Worm (Caenorhabditis elegans) whole organism, late embryonic: Measurements from ENCODE around the gene sri-54.

Source experiments
- K09A11.1 ChIP-seq: sonication (generic microtip); optimal IDR thresholded peaks from 2 replicates; lab custom pipeline; 2017; ENCODE audit warnings: antibody characterized with exemption, mild to moderate bottlenecking, missing genetic modification characterization, missing compliant biosample characterization; ENCODE audit not compliant: insufficient read depth
- T23F11.4 ChIP-seq: fragments of 200-800 bp; sonication (Bioruptor generic); optimal IDR thresholded peaks from 2 replicates; lab custom pipeline; 2018; ENCODE audit warnings: mild to moderate bottlenecking, missing genetic modification characterization, missing compliant biosample characterization
- ahr-1 ChIP-seq: sonication (generic microtip); optimal IDR thresholded peaks from 2 replicates; lab custom pipeline; 2016; ENCODE audit warnings: missing genetic modification characterization, missing compliant biosample characterization
- ceh-19 ChIP-seq: fragments of 200-800 bp; sonication (Bioruptor generic); optimal IDR thresholded peaks from 2 replicates; lab custom pipeline; 2018; ENCODE audit warnings: mild to moderate bottlenecking, missing genetic modification characterization, missing compliant biosample characterization
- ceh-22 ChIP-seq: sonication (generic microtip); optimal IDR thresholded peaks from 2 replicates; lab custom pipeline; 2017; ENCODE audit warnings: missing biosample characterization, missing genetic modification characterization
- ceh-31 ChIP-seq: sonication (generic microtip); optimal IDR thresholded peaks from 2 replicates; lab custom pipeline; 2016; ENCODE audit warnings: missing genetic modification characterization, missing compliant biosample characterization
- ceh-9 ChIP-seq: sonication (generic microtip); optimal IDR thresholded peaks from 2 replicates; lab custom pipeline; 2016; ENCODE audit warnings: mild to moderate bottlenecking, missing genetic modification characterization, inconsistent platforms, missing compliant biosample characterization
- dve-1 ChIP-seq: sonication (generic microtip); optimal IDR thresholded peaks from 2 replicates; lab custom pipeline; 2017; ENCODE audit warnings: antibody characterized with exemption, mild to moderate bottlenecking, missing genetic modification characterization, missing compliant biosample characterization
- elt-4 ChIP-seq: sonication (generic microtip); optimal IDR thresholded peaks from 2 replicates; lab custom pipeline; 2016; ENCODE audit warnings: missing genetic modification characterization, missing compliant biosample characterization
- ets-4 ChIP-seq: sonication (generic microtip); optimal IDR thresholded peaks from 2 replicates; lab custom pipeline; 2016; ENCODE audit warnings: missing genetic modification characterization, missing compliant biosample characterization
- eyg-1 ChIP-seq: sonication (generic microtip); optimal IDR thresholded peaks from 2 replicates; lab custom pipeline; 2016; ENCODE audit warnings: missing genotype, missing genetic modification characterization, missing compliant biosample characterization
- fkh-10 ChIP-seq: fragments of 150-350 bp; optimal IDR thresholded peaks from 2 replicates; lab custom pipeline; 2014; ENCODE audit warnings: missing biosample characterization, missing genetic modification reagents, missing genetic modification characterization
- gmeb-2 ChIP-seq: sonication (generic microtip); optimal IDR thresholded peaks from 2 replicates; lab custom pipeline; 2016; ENCODE audit warnings: missing genetic modification characterization, inconsistent platforms, missing compliant biosample characterization
- hlh-6 ChIP-seq: sonication (generic microtip); optimal IDR thresholded peaks from 2 replicates; lab custom pipeline; 2016; ENCODE audit warnings: missing genotype, missing genetic modification characterization, missing compliant biosample characterization
- hlh-8 ChIP-seq: sonication (generic microtip); optimal IDR thresholded peaks from 2 replicates; lab custom pipeline; 2016; ENCODE audit warnings: missing genotype, missing genetic modification characterization, missing compliant biosample characterization
- lim-6 ChIP-seq: sonication (generic microtip); optimal IDR thresholded peaks from 2 replicates; lab custom pipeline; 2016; ENCODE audit warnings: missing genetic modification characterization, missing compliant biosample characterization
- lin-11 ChIP-seq: fragments of 200-800 bp; sonication (Bioruptor generic); optimal IDR thresholded peaks from 2 replicates; lab custom pipeline; 2018; ENCODE audit warnings: mild to moderate bottlenecking, missing genetic modification characterization, missing compliant biosample characterization
- madf-2 ChIP-seq: sonication (generic microtip); optimal IDR thresholded peaks from 2 replicates; lab custom pipeline; 2017; ENCODE audit warnings: missing genetic modification characterization, missing compliant biosample characterization
- mec-3 ChIP-seq: sonication (generic microtip); optimal IDR thresholded peaks from 2 replicates; lab custom pipeline; 2016; ENCODE audit warnings: borderline replicate concordance, missing genetic modification characterization, missing compliant biosample characterization
- nhr-232 ChIP-seq: sonication (generic microtip); optimal IDR thresholded peaks from 2 replicates; lab custom pipeline; 2016; ENCODE audit warnings: missing genetic modification characterization, missing compliant biosample characterization
- npax-4 ChIP-seq: sonication (generic microtip); optimal IDR thresholded peaks from 2 replicates; lab custom pipeline; 2016; ENCODE audit warnings: missing genetic modification characterization, missing compliant biosample characterization
- pag-3 ChIP-seq: sonication (generic microtip); optimal IDR thresholded peaks from 2 replicates; lab custom pipeline; 2016; ENCODE audit warnings: missing compliant biosample characterization, missing genetic modification characterization, borderline replicate concordance
- pax-1 ChIP-seq: fragments of 150-350 bp; optimal IDR thresholded peaks from 2 replicates; lab custom pipeline; 2014; ENCODE audit warnings: missing biosample characterization, missing genetic modification characterization
- pha-4 ChIP-seq: fragments of 150-350 bp; optimal IDR thresholded peaks from 2 replicates; lab custom pipeline; 2018; ENCODE audit warnings: missing biosample characterization, missing genetic modification reagents, missing genetic modification characterization
- pros-1 ChIP-seq: fragments of 150-350 bp; optimal IDR thresholded peaks from 2 replicates; lab custom pipeline; 2014; ENCODE audit warnings: missing biosample characterization, missing genetic modification reagents, missing genetic modification characterization
- sdc-2 ChIP-seq: sonication (generic microtip); optimal IDR thresholded peaks from 2 replicates; lab custom pipeline; 2016; ENCODE audit warnings: missing genotype, missing genetic modification characterization, missing compliant biosample characterization
- sox-2 ChIP-seq: fragments of 200-800 bp; sonication (Bioruptor generic); IDR thresholded peaks from 2 replicates; pipeline ENCODE4 v1.3.6; 2022; ENCODE audit warnings: missing genetic modification reagents, missing genetic modification characterization, missing compliant biosample characterization
- tbx-7 ChIP-seq: sonication (generic microtip); optimal IDR thresholded peaks from 2 replicates; lab custom pipeline; 2016; ENCODE audit warnings: missing genotype, missing genetic modification characterization, missing compliant biosample characterization
- ttx-3 ChIP-seq: sonication (generic microtip); optimal IDR thresholded peaks from 2 replicates; lab custom pipeline; 2016; ENCODE audit warnings: missing genetic modification reagents, missing genetic modification characterization, missing compliant biosample characterization
- unc-42 ChIP-seq: sonication (generic microtip); optimal IDR thresholded peaks from 2 replicates; lab custom pipeline; 2016; ENCODE audit warnings: missing genotype, missing genetic modification characterization, missing compliant biosample characterization
- unc-55 ChIP-seq: sonication (generic microtip); optimal IDR thresholded peaks from 2 replicates; lab custom pipeline; 2017; ENCODE audit warnings: missing biosample characterization, missing genetic modification reagents, missing genetic modification characterization
- ztf-16 ChIP-seq: sonication (generic microtip); optimal IDR thresholded peaks from 2 replicates; lab custom pipeline; 2017; ENCODE audit warnings: missing genetic modification characterization, missing compliant biosample characterization

sri-54 gene

DNA sequence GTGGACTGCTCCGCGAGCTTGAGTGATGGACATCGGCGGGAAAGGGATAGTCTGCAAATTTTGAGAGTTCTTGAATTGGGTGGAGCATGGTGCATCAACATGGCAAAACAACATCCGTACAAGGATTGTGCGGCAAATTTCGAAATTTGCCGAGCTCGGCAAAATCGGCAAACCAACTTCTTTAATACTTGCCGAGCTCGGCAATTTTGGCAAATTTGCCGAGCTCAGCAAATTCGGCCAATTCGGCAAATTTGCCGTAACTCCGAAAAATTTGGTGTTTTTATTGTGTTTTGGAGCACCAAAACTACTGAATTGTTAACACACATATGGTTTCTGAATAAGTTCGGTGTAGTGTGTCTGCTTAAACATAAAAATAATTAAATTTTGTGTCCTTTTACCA lies 32.4 kb upstream of the sri-54 start, which contains the start of gene fbxc-55:
TSS of gene fbxc-55 (minus strand) at position 101 of the 400 bp plus-strand sequence.
- TF ChIP-seq hlh-8 = no peak
- no peak for TF ChIP-seq eyg-1 (tag; lab: Kevin White, UChicago)
- TF ChIP-seq dve-1 (tag; lab: Kevin White, UChicago) = no peak
- no peak for TF ChIP-seq hlh-6 (tag; lab: Kevin White, UChicago)
- no peak for TF ChIP-seq unc-55
- TF ChIP-seq ceh-31 (tag; lab: Kevin White, UChicago) = no peak
- TF ChIP-seq ceh-19 (GFP tag; lab: Kevin White, UChicago) = no peak
- no peak for TF ChIP-seq elt-4
- TF ChIP-seq ahr-1 = no peak
- TF ChIP-seq ceh-9 (tag; lab: Kevin White, UChicago) = no peak
- TF ChIP-seq unc-42 = no peak
- no peak for TF ChIP-seq ceh-22 (tag; lab: Kevin White, UChicago)
- no peak for TF ChIP-seq pax-1 (tag; lab: Kevin White, UChicago)
- TF ChIP-seq T23F11.4 = no peak
- no peak for TF ChIP-seq lin-11 (tag; lab: Kevin White, UChicago)

DNA sequence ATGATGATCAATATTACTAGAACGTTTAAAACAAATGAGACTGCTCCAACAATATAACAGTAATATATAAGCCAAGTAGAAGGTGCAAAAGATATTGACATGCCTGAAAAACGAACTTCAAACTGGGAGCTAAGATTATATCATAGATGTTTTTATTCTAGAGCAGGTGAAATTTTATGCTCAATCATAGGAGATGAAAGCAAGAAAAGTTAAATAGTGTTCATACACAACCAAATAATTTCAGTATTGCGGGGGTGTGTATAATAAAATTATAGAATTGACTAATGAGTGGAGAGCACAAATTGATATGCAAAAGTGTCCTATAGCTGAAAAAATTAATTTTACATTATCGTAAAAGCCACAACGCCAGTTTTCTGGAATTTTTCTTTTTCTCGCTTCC lies 21.3 kb upstream of the sri-54 start, which contains the start of gene sri-34:
TSS of gene sri-34 (minus strand) at position 101 of the 400 bp plus-strand sequence.
- no peak for TF ChIP-seq hlh-8
- TF ChIP-seq lim-6 = no peak
- no peak for TF ChIP-seq madf-2
- TF ChIP-seq, all 69 proteins: peak for 0

- TF ChIP-seq T23F11.4 (no peak), sdc-2 (tag; lab: Kevin White, UChicago) (no peak)
Observed at ce11 chrII:3156749-3157148, 19.0 kb upstream of the sri-54 start, which contains the start of gene sri-33. Gene sri-33 (minus strand): TSS chrII:3156849.

- TF ChIP-seq ztf-16 (tag; lab: Kevin White, UChicago) (no peak), ttx-3 (tag; lab: Kevin White, UChicago) (no peak), eyg-1 (tag; lab: Kevin White, UChicago) (no peak), pha-4 (no peak), fkh-10 (GFP tag; lab: Kevin White, UChicago) (no peak), npax-4 (no peak), lim-6 (no peak)
Observed at ce11 chrII:3154383-3154782, 16.7 kb upstream of the sri-54 start, which contains the start of gene sri-32. Gene sri-32 (minus strand): TSS chrII:3154483.

DNA sequence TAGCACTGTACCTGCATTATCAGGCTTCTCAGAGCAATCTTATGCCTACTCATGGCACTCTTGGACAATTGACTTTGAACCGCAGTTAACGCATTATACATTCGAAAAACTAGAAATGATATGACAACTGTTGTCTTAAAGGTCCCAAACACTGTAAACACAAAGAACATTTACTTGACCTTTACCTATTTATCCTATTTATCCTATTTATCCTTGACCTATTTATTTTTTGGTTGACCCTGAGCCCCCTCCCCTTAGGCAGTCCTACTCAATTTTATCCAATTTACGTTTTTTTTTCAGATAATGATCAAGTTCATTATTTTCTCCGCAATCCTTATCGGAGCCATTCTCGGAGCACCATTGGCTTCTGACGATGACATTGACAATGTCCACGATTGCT lies 13.9 kb upstream of the sri-54 start, which contains the start of the genes T10D4.14 and T10D4.19:
TSS of gene T10D4.14 (minus strand) at position 101 of the 400 bp plus-strand sequence.
TSS of gene T10D4.19 (plus strand) at position 304 of the 400 bp plus-strand sequence.
- TF ChIP-seq pag-3 (tag; lab: Kevin White, UChicago) (no peak), ets-4 (tag; lab: Kevin White, UChicago) (no peak), nhr-232 (tag; lab: Kevin White, UChicago) (no peak), pros-1 (tag; lab: Kevin White, UChicago) (no peak), tbx-7 (tag; lab: Kevin White, UChicago) (no peak), K09A11.1 (tag; lab: Kevin White, UChicago) (no peak), ceh-22 (tag; lab: Kevin White, UChicago) (no peak), mec-3 (tag; lab: Kevin White, UChicago) (no peak), gmeb-2 (tag; lab: Kevin White, UChicago) (no peak), unc-55 (no peak), eyg-1 (tag; lab: Kevin White, UChicago) (no peak), pha-4 (no peak), sox-2 (GFP tag; lab: Robert Waterston, UW) (no peak)
